Worm (Caenorhabditis elegans) whole organism, L2 larva: Measurements from ENCODE around the gene ttbk-3.

Experiments
- F13H6.1 ChIP-seq: sonication (generic microtip); optimal IDR thresholded peaks from 2 replicates; lab custom pipeline; 2016; ENCODE audit warnings: missing genetic modification characterization, missing compliant biosample characterization
- R02D3.7 ChIP-seq: fragments of 150-350 bp; optimal IDR thresholded peaks from 2 replicates; lab custom pipeline; 2014; ENCODE audit warnings: missing biosample characterization, missing genetic modification characterization
- lin-39 ChIP-seq: fragments of 150-350 bp; optimal IDR thresholded peaks from 2 replicates; lab custom pipeline; 2014; ENCODE audit warnings: missing biosample characterization, missing genetic modification reagents, missing genetic modification characterization
- skn-1 ChIP-seq: sonication (generic microtip); optimal IDR thresholded peaks from 2 replicates; lab custom pipeline; 2017; ENCODE audit warnings: missing biosample characterization, missing genetic modification characterization
- sma-9 ChIP-seq, 2 experiments: fragments of 150-350 bp in 1 of 2; sonication (generic microtip) in 1 of 2; optimal IDR thresholded peaks; 2 replicates each; lab custom pipeline; 2014 to 2016; ENCODE audit warnings: missing genetic modification characterization in 2 of 2, mild to moderate bottlenecking in 1 of 2, missing biosample characterization in 1 of 2, missing compliant biosample characterization in 1 of 2, missing genetic modification reagents in 1 of 2, moderate library complexity in 1 of 2

DNA sequence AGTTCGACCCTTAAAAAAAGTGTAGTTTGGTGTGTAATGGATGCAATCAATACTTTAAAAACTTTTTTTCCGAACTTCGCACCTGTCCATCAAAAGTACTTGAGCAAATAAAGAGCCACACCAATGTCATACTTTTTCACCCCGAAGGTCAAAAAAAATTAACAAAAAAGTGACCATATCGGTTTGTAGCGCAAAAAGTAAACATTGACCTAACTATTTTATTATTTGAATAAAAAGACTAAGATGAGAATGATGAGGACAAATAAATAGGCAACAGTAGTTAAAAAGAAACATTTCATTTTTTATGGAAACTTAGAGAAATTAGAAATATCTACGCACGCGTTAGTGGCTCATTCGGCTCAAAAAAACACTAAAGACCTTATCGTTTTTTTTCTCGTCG lies 20.4 kb downstream of the ttbk-3 start:
- TF ChIP-seq F13H6.1 (tag; lab: Kevin White, UChicago) (no peak), skn-1 (tag; lab: Kevin White, UChicago) (no peak), R02D3.7 (tag; lab: Kevin White, UChicago) (no peak), lin-39 (tag; lab: Kevin White, UChicago) (no peak), sma-9 (GFP tag; optimal IDR thresholded peaks at IDR 0.05; lab: Kevin White, UChicago) (no peak), sma-9 (tag; optimal IDR thresholded peaks at IDR 0.05; lab: Kevin White, UChicago) (no peak)
